Worm (Caenorhabditis elegans): ENCODE measurements around the gene lyst-1.

DNA sequence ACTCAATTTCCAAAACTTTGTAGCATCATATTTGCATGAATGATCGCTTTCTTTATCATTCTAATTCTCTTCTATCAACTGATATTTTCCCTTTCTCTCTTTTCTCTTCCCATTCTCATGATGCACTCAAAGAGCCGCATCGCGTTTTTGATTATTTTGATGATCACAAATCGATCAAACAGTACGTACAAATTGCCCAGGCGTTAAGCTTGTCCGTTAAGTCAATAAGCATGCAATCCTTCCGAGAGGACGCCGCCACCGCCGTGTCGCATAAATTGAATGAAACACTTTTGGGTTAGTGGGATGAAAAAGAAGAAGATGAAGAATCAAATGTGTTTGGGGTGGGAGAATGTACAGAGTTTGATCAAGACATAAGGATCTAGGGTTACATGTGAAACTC, 40.7 kb upstream of the lyst-1 start:
- TF ChIP-seq nhr-2 (tag; optimal IDR thresholded peaks at IDR 0.05): no peak
- no peak for TF ChIP-seq ztf-11 (tag; optimal IDR thresholded peaks at IDR 0.05)
- TF ChIP-seq sptf-1 (tag; optimal IDR thresholded peaks at IDR 0.05): no peak
- no peak for TF ChIP-seq elt-1 (tag; optimal IDR thresholded peaks at IDR 0.05; ENCODE audit: borderline replicate concordance, insufficient read depth)
- TF ChIP-seq pha-4 (tag; optimal IDR thresholded peaks at IDR 0.05): peak; percentile 75

Data from whole organism, mixed stage, embryonic.